Fruit fly (Drosophila melanogaster): ENCODE data around the gene CG13901.

Gene CG13901

DNA sequence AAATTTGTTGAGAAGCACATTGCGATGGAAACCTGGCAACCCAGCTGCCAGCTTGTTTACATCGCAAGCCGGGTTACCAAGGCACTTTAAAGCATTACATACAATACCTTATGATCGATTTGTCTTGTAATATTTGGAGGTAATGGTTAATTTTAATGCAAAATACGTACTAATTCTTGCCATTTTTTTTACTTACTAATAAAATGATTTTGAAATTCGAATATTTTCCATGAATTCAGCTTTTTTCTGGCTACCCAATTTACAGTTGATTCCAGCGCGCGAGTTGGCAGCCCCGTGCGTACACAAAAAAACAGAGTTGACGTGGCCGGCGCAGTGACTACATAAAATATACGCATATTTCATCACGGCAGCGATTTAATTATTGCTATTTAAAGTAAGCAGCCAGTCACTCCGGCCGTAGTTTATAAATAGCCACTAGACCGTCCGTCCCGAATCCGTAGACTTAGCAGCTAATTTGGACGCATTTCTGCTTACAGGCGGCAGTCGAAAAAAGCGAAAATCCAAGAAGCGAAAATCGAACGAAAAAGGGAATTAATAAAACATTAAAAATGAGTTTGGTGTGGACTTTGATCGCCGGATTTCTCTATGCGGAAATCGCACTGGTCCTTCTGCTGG is at the start of gene CG13901, which contains the start of gene CG13887 (continued):
- TF ChIP-seq CG4282 (GFP tag; optimal IDR thresholded peaks at IDR 0.05) (peak; percentile 83), zf30C (GFP tag; optimal IDR thresholded peaks at IDR 0.05) (peak; percentile 1), chinmo (GFP tag; IDR thresholded peaks at IDR 0.05; ENCODE audit: partially characterized antibody) (no peak), grn (GFP tag; optimal IDR thresholded peaks at IDR 0.05) (no peak), Trl (optimal IDR thresholded peaks at IDR 0.05) (no peak), Trl (GFP tag; optimal IDR thresholded peaks at IDR 0.05) (peak; percentile 94), jing (GFP tag; optimal IDR thresholded peaks at IDR 0.05) (no peak), CG14860 (GFP tag; IDR thresholded peaks at IDR 0.05; ENCODE audit: partially characterized antibody) (no peak), CG9797 (GFP tag; optimal IDR thresholded peaks at IDR 0.05) (peak; percentile 52), nau (GFP tag; optimal IDR thresholded peaks at IDR 0.05) (no peak), Nf-YC (tag; optimal IDR thresholded peaks at IDR 0.05) (peak; percentile 83), sens (GFP tag) (peak; percentile 99), HHEX (GFP tag; optimal IDR thresholded peaks at IDR 0.05) (peak; percentile 79), Dp (GFP tag; optimal IDR thresholded peaks at IDR 0.05) (peak; percentile 70), CG33213 (GFP tag; optimal IDR thresholded peaks at IDR 0.05) (peak; percentile 89), Jarid2 (GFP tag; optimal IDR thresholded peaks at IDR 0.05) (no peak), pros (GFP tag; optimal IDR thresholded peaks at IDR 0.05) (peak; percentile 2), CG11560 (tag; IDR thresholded peaks at IDR 0.05) (peak; percentile 80), H15 (GFP tag; IDR thresholded peaks at IDR 0.05) (peak; percentile 81), ftz-f1 (GFP tag; optimal IDR thresholded peaks at IDR 0.05) (peak; percentile 61), ci (GFP tag; IDR thresholded peaks at IDR 0.05) (peak; percentile 86), wek (GFP tag; optimal IDR thresholded peaks at IDR 0.05) (peak; percentile 48), CG8359 (GFP tag; optimal IDR thresholded peaks at IDR 0.05; ENCODE audit: borderline replicate concordance) (peak; percentile 59), gt (GFP tag; IDR thresholded peaks at IDR 0.05) (0 out of 2 replicates have a peak, but pooled peaks have one; percentile 40), Atf6 (GFP tag; IDR thresholded peaks at IDR 0.05) (peak; percentile 86), sqz (GFP tag; optimal IDR thresholded peaks at IDR 0.05) (peak; percentile 88), Antp (GFP tag; optimal IDR thresholded peaks at IDR 0.05) (peak; percentile 90), ro (GFP tag; IDR thresholded peaks at IDR 0.05) (no peak), rib (GFP tag; IDR thresholded peaks at IDR 0.05) (peak; percentile 69), CG6813 (GFP tag; optimal IDR thresholded peaks at IDR 0.05) (peak; percentile 75), gcm2 (GFP tag; optimal IDR thresholded peaks at IDR 0.05) (peak; percentile 80), schlank (tag; optimal IDR thresholded peaks at IDR 0.05) (peak; percentile 81), Dref (GFP tag; IDR thresholded peaks at IDR 0.05) (peak; percentile 40; the same call in 1 of the 2 replicates), BEAF-32 (GFP tag; optimal IDR thresholded peaks at IDR 0.05) (peak; percentile 59), D19B (GFP tag; optimal IDR thresholded peaks at IDR 0.05) (peak; percentile 74), Ssrp (tag; optimal IDR thresholded peaks at IDR 0.05) (peak; percentile 88), ham (GFP tag; IDR thresholded peaks at IDR 0.05) (peak; percentile 76), CG6854 (GFP tag; optimal IDR thresholded peaks at IDR 0.05) (peak; percentile 70), CG31388 (GFP tag; optimal IDR thresholded peaks at IDR 0.05) (peak; percentile 62), CG18619 (GFP tag; optimal IDR thresholded peaks at IDR 0.05) (peak; percentile 84), lbe (GFP tag; optimal IDR thresholded peaks at IDR 0.05) (peak; percentile 84), CG13296 (GFP tag; optimal IDR thresholded peaks at IDR 0.05) (peak; percentile 86), Rfx (GFP tag; IDR thresholded peaks at IDR 0.05) (peak; percentile 94), Fer3 (tag; optimal IDR thresholded peaks at IDR 0.05) (peak; percentile 90), CG6683 (GFP tag; optimal IDR thresholded peaks at IDR 0.05) (peak; percentile 73), CG3995 (GFP tag; optimal IDR thresholded peaks at IDR 0.05) (peak; percentile 87), nerfin-2 (GFP tag; IDR thresholded peaks at IDR 0.05; ENCODE audit: partially characterized antibody) (no peak), lmd (GFP tag; IDR thresholded peaks at IDR 0.05) (peak; percentile 89), org-1 (GFP tag; optimal IDR thresholded peaks at IDR 0.05) (peak; percentile 80), CG31224 (GFP tag; IDR thresholded peaks at IDR 0.05) (peak; percentile 82)

All from whole organism, embryonic.